Worm (Caenorhabditis elegans) whole organism, L4/young adult: ENCODE data around the gene K08H2.3.

Experiments
- dao-5 ChIP-seq: sonication (generic microtip); optimal IDR thresholded peaks from 2 replicates; lab custom pipeline; 2016; ENCODE audit warnings: missing genotype, missing genetic modification characterization, moderate library complexity, missing compliant biosample characterization
- him-1 ChIP-seq: sonication (generic microtip); optimal IDR thresholded peaks from 2 replicates; lab custom pipeline; 2016; ENCODE audit warnings: missing genotype, missing genetic modification reagents, missing genetic modification characterization, missing compliant biosample characterization

DNA sequence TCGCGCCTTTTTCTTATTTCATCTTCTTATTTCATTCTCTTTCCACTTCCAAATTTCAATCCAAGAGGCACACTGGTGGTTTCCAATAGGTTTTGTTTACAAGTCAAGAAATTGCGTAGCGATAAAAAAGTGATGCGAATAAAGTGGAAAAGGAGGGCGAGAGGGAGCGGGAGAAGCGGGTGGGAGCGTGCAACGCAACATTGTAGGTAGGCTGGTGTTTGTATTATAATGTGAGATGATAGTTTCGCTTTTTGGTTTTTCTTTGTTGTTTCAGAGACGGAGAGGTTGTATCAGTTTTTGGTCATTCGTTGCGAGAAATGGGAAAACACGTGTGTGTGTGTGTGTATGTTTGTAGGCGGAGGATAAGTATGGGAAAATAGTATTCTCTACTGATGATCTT is 13.0 kb downstream of the K08H2.3 start:
- TF ChIP-seq dao-5 (tag; lab: Kevin White, UChicago), result no peak
- TF ChIP-seq him-1 (tag; lab: Kevin White, UChicago), result no peak
